Worm (Caenorhabditis elegans) whole organism, mixed stage, embryonic: ENCODE data around the gene gcl-1.

Source experiments
- M03D4.4 ChIP-seq: sonication (generic microtip); optimal IDR thresholded peaks from 2 replicates; lab custom pipeline; 2017; ENCODE audit warnings: mild to moderate bottlenecking, missing genetic modification characterization, missing compliant biosample characterization
- bed-3 ChIP-seq: fragments of 200-800 bp; sonication (Bioruptor generic); optimal IDR thresholded peaks from 3 replicates; lab custom pipeline; 2018; ENCODE audit warnings: mild to moderate bottlenecking, missing genetic modification characterization, moderate library complexity, missing compliant biosample characterization
- blmp-1 ChIP-seq: fragments of 150-350 bp; optimal IDR thresholded peaks from 2 replicates; lab custom pipeline; 2014; ENCODE audit warnings: missing biosample characterization, missing genetic modification characterization
- ceh-39 ChIP-seq: fragments of 150-350 bp; optimal IDR thresholded peaks from 2 replicates; lab custom pipeline; 2014; ENCODE audit warnings: missing biosample characterization, missing genetic modification characterization
- ceh-83 ChIP-seq: fragments of 200-800 bp; sonication (Bioruptor generic); optimal IDR thresholded peaks from 2 replicates; lab custom pipeline; 2018; ENCODE audit warnings: mild to moderate bottlenecking, missing genetic modification characterization, missing compliant biosample characterization
- ces-1 ChIP-seq: fragments of 150-350 bp; optimal IDR thresholded peaks from 2 replicates; lab custom pipeline; 2014; ENCODE audit warnings: missing biosample characterization, missing genetic modification reagents, missing genetic modification characterization
- cnd-1 ChIP-seq: fragments of 200-800 bp; sonication (Bioruptor generic); optimal IDR thresholded peaks from 2 replicates; lab custom pipeline; 2018; ENCODE audit warnings: mild to moderate bottlenecking, missing genetic modification characterization, missing compliant biosample characterization
- elt-1 ChIP-seq: sonication (generic microtip); optimal IDR thresholded peaks from 2 replicates; lab custom pipeline; 2017; ENCODE audit warnings: missing genetic modification characterization, mild to moderate bottlenecking, missing compliant biosample characterization, antibody characterized with exemption, moderate library complexity, borderline replicate concordance; ENCODE audit not compliant: insufficient read depth
- elt-3 ChIP-seq: fragments of 150-350 bp; optimal IDR thresholded peaks from 2 replicates; lab custom pipeline; 2014; ENCODE audit warnings: missing biosample characterization, missing genetic modification characterization
- flh-1 ChIP-seq: fragments of 200-800 bp; sonication (Bioruptor generic); optimal IDR thresholded peaks from 2 replicates; lab custom pipeline; 2018; ENCODE audit warnings: mild to moderate bottlenecking, missing genetic modification characterization, moderate library complexity, missing compliant biosample characterization
- ham-2 ChIP-seq: fragments of 200-800 bp; sonication (Bioruptor generic); optimal IDR thresholded peaks from 2 replicates; lab custom pipeline; 2018; ENCODE audit warnings: mild to moderate bottlenecking, missing genetic modification characterization, missing compliant biosample characterization
- lin-13 ChIP-seq: fragments of 150-350 bp; optimal IDR thresholded peaks from 2 replicates; lab custom pipeline; 2014; ENCODE audit warnings: missing biosample characterization, missing genetic modification characterization
- lin-32 ChIP-seq: fragments of 200-800 bp; sonication (Bioruptor generic); optimal IDR thresholded peaks from 2 replicates; lab custom pipeline; 2018; ENCODE audit warnings: mild to moderate bottlenecking, missing genetic modification characterization, missing compliant biosample characterization
- mab-5 ChIP-seq: fragments of 150-350 bp; optimal IDR thresholded peaks from 2 replicates; lab custom pipeline; 2014; ENCODE audit warnings: missing biosample characterization, missing genetic modification characterization
- mep-1 ChIP-seq: fragments of 150-350 bp; optimal IDR thresholded peaks from 2 replicates; lab custom pipeline; 2017; ENCODE audit warnings: missing biosample characterization, missing genetic modification reagents, missing genetic modification characterization, inconsistent platforms
- mls-2 ChIP-seq: sonication (generic microtip); optimal IDR thresholded peaks from 2 replicates; lab custom pipeline; 2016; ENCODE audit warnings: mild to moderate bottlenecking, missing genetic modification characterization, moderate library complexity, missing compliant biosample characterization
- nhr-12 ChIP-seq: fragments of 150-350 bp; optimal IDR thresholded peaks from 2 replicates; lab custom pipeline; 2014; ENCODE audit warnings: missing biosample characterization, missing genetic modification characterization
- nhr-2 ChIP-seq: fragments of 150-350 bp; optimal IDR thresholded peaks from 2 replicates; lab custom pipeline; 2014; ENCODE audit warnings: missing biosample characterization, missing genetic modification characterization
- nhr-237 ChIP-seq: fragments of 150-350 bp; optimal IDR thresholded peaks from 2 replicates; lab custom pipeline; 2014; ENCODE audit warnings: missing biosample characterization, missing genetic modification characterization
- nhr-28 ChIP-seq: fragments of 150-350 bp; optimal IDR thresholded peaks from 2 replicates; lab custom pipeline; 2014; ENCODE audit warnings: missing biosample characterization, missing genetic modification characterization
- nhr-76 ChIP-seq: sonication (generic microtip); optimal IDR thresholded peaks from 2 replicates; lab custom pipeline; 2017; ENCODE audit warnings: missing biosample characterization, missing genetic modification characterization
- pha-4 ChIP-seq: fragments of 150-350 bp; optimal IDR thresholded peaks from 2 replicates; lab custom pipeline; 2018; ENCODE audit warnings: missing biosample characterization, missing genetic modification reagents, missing genetic modification characterization
- sem-2 ChIP-seq: fragments of 200-800 bp; sonication (Bioruptor generic); optimal IDR thresholded peaks from 2 replicates; lab custom pipeline; 2018; ENCODE audit warnings: mild to moderate bottlenecking, missing genetic modification characterization, missing compliant biosample characterization
- snpc-4 ChIP-seq: fragments of 150-350 bp; optimal IDR thresholded peaks from 2 replicates; lab custom pipeline; 2014; ENCODE audit warnings: missing biosample characterization, missing genetic modification characterization
- sptf-1 ChIP-seq: sonication (generic microtip); optimal IDR thresholded peaks from 2 replicates; lab custom pipeline; 2017; ENCODE audit warnings: mild to moderate bottlenecking, missing genetic modification characterization, moderate library complexity, missing compliant biosample characterization
- tbx-8 ChIP-seq: fragments of 200-800 bp; sonication (Bioruptor generic); optimal IDR thresholded peaks from 2 replicates; lab custom pipeline; 2018; ENCODE audit warnings: mild to moderate bottlenecking, missing genetic modification characterization, moderate library complexity, missing compliant biosample characterization
- unc-120 ChIP-seq: sonication (generic microtip); optimal IDR thresholded peaks from 2 replicates; lab custom pipeline; 2017; ENCODE audit warnings: missing genetic modification characterization, missing compliant biosample characterization; ENCODE audit not compliant: poor library complexity, severe bottlenecking
- unc-39 ChIP-seq: fragments of 150-350 bp; optimal IDR thresholded peaks from 2 replicates; lab custom pipeline; 2014; ENCODE audit warnings: missing biosample characterization, missing genetic modification characterization
- unc-62 ChIP-seq: fragments of 150-350 bp; optimal IDR thresholded peaks from 2 replicates; lab custom pipeline; 2014; ENCODE audit warnings: missing biosample characterization, missing genetic modification reagents, missing genetic modification characterization
- zip-8 ChIP-seq: fragments of 150-350 bp; optimal IDR thresholded peaks from 2 replicates; lab custom pipeline; 2014; ENCODE audit warnings: missing biosample characterization, missing genetic modification characterization

gcl-1 gene

DNA sequence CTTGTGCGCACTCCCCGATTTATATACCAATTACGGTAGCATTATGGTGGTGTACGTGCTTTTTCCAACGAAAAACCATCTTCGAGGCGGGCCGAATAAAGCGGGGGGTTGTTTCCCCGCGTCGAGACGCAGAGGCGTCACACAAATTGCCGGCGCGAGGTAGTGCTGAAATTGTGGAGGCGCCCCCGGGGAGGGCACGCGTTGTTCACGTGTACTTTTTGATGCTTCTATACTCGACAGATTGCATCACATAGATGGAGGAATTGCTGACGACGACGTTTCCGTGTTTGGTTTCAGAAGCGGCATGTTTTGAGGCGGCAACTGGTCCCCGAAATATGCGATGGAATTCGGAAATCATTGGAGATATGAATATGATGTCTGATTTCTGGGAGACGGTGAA, 17.4 kb downstream of the gcl-1 start:
- TF ChIP-seq nhr-237 (tag; lab: Kevin White, UChicago) (peak; percentile 27), unc-62 (peak; percentile 37), sem-2 (GFP tag; lab: Kevin White, UChicago) (no peak), bed-3 (GFP tag; lab: Kevin White, UChicago) (no peak), mep-1 (tag; lab: Kevin White, UChicago) (no peak), elt-3 (tag; lab: Kevin White, UChicago) (peak; percentile 35), ceh-83 (GFP tag; lab: Kevin White, UChicago) (no peak), lin-32 (GFP tag; lab: Kevin White, UChicago) (no peak), elt-1 (peak; percentile 60), pha-4 (tag; lab: Kevin White, UChicago) (no peak), unc-120 (tag; lab: Kevin White, UChicago) (peak; percentile 62), unc-39 (no peak), lin-13 (tag; lab: Kevin White, UChicago) (no peak), ham-2 (GFP tag; lab: Kevin White, UChicago) (peak; percentile 30), ces-1 (GFP tag; lab: Kevin White, UChicago) (peak; percentile 57)

ce11 chrIV:13394686-13395085, 18.0 kb downstream of the gcl-1 start:
- TF ChIP-seq pha-4 (tag; lab: Kevin White, UChicago) (no peak), blmp-1 (tag; lab: Kevin White, UChicago) (no peak), tbx-8 (no peak), bed-3 (GFP tag; lab: Kevin White, UChicago) (no peak), elt-1 (no peak), nhr-2 (tag; lab: Kevin White, UChicago) (peak; percentile 82)

DNA sequence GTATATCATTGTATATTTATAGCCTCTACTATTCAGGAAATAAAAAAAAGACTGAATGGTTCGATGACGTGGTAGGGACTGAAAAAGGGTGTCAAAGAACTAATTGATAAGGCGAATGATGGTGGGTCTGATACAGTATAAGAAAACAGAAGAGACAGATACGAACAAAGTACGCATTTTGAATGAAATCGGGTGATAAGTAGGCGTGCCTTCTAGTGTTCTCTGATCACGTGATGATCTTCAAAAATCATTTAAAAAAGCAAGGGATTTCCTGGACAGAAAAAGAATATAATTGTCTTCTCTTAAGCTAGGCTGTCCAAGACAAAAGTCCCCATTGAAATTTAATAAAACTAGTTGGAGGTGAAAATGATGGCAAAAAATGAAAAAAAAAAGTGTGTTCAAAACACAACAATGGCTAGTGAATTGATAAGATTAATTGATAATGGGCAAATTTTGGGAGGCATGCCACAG, 19.4 kb downstream of the gcl-1 start:
- TF ChIP-seq cnd-1 (tag; lab: Kevin White, UChicago) (no peak), sptf-1 (tag; lab: Kevin White, UChicago) (no peak), flh-1 (GFP tag; lab: Kevin White, UChicago) (no peak), unc-39 (no peak)

ce11 chrIV:13392230-13392629, 20.5 kb downstream of the gcl-1 start:
- TF ChIP-seq snpc-4 = no peak
- TF ChIP-seq lin-13 (tag; lab: Kevin White, UChicago) = no peak

ce11 chrIV:13390770-13391169, 21.9 kb downstream of the gcl-1 start:
- TF ChIP-seq blmp-1 (tag; lab: Kevin White, UChicago) (no peak), nhr-2 (tag; lab: Kevin White, UChicago) (no peak), unc-120 (tag; lab: Kevin White, UChicago) (no peak), nhr-76 (tag; lab: Kevin White, UChicago) (no peak), unc-39 (no peak), ceh-83 (GFP tag; lab: Kevin White, UChicago) (no peak), snpc-4 (no peak), sptf-1 (tag; lab: Kevin White, UChicago) (no peak), nhr-12 (tag; lab: Kevin White, UChicago) (no peak), M03D4.4 (tag; lab: Kevin White, UChicago) (no peak), flh-1 (GFP tag; lab: Kevin White, UChicago) (no peak), mab-5 (no peak), zip-8 (tag; lab: Kevin White, UChicago) (no peak), unc-62 (no peak), ceh-39 (no peak), lin-32 (GFP tag; lab: Kevin White, UChicago) (no peak), mls-2 (tag; lab: Kevin White, UChicago) (no peak), nhr-28 (tag; lab: Kevin White, UChicago) (no peak)

DNA sequence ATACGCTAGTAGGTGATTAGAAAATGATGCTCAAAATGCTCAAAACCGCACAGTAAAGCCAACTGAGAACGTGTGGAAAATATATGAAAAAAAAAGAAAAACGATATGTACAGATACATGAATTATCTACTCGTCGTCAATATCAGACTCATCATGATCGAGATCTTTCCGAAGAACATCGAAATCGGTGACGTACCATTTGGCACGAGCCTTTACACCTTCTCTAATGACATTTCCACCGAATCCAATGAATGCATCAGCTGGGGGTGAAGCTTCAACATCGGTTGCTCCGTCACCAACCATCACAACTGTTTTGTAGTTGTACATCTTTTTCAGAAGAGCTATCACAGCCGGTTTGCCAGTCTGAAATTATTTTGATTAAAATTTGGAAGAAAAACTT, 23.5 kb downstream of the gcl-1 start:
- TF ChIP-seq pha-4 (tag; lab: Kevin White, UChicago) (no peak), unc-120 (tag; lab: Kevin White, UChicago) (no peak)
